Fruit fly (Drosophila melanogaster) whole organism, embryonic: ENCODE measurements around the gene fig.

Experiments
- ATbp ChIP-seq: fragments of 200-800 bp; sonication (Bioruptor generic); optimal IDR thresholded peaks from 2 replicates; lab custom pipeline; 2017; ENCODE audit warnings: missing biosample characterization, mild to moderate bottlenecking, missing genetic modification characterization, missing genetic modification reagents
- Atf-2 ChIP-seq: fragments of 200-800 bp; sonication (Bioruptor generic); optimal IDR thresholded peaks from 2 replicates; lab custom pipeline; 2016; ENCODE audit warnings: missing biosample characterization, missing genetic modification characterization
- B-H1 ChIP-seq: fragments of 200-800 bp; sonication (Bioruptor generic); IDR thresholded peaks from 3 replicates; pipeline ENCODE4 v1.3.6; 2022; ENCODE audit warnings: missing biosample characterization, missing genetic modification characterization
- BEAF-32 ChIP-seq: fragments of 200-800 bp; sonication (Bioruptor generic); optimal IDR thresholded peaks from 3 replicates; lab custom pipeline; 2017; ENCODE audit warnings: missing biosample characterization, missing genetic modification characterization, mild to moderate bottlenecking, moderate library complexity, missing genetic modification reagents
- Bgb ChIP-seq: fragments of 200-800 bp; sonication (Bioruptor generic); IDR thresholded peaks from 2 replicates; pipeline ENCODE4 v1.3.6; 2022; ENCODE audit warnings: missing biosample characterization, missing genetic modification characterization; ENCODE audit not compliant: partially characterized antibody
- CG10267 ChIP-seq: fragments of 200-800 bp; sonication (Bioruptor generic); optimal IDR thresholded peaks from 2 replicates; lab custom pipeline; 2018; ENCODE audit warnings: missing biosample characterization, mild to moderate bottlenecking, missing genetic modification characterization, moderate library complexity
- CG10321 ChIP-seq: fragments of 200-800 bp; sonication (Bioruptor generic); IDR thresholded peaks from 2 replicates; pipeline ENCODE4 v1.3.6; 2022; ENCODE audit warnings: missing biosample characterization, missing genetic modification characterization
- CG10979 ChIP-seq: fragments of 200-800 bp; sonication (Bioruptor generic); optimal IDR thresholded peaks from 2 replicates; lab custom pipeline; 2018; ENCODE audit warnings: missing biosample characterization, mild to moderate bottlenecking, missing genetic modification characterization, moderate library complexity
- CG11456 ChIP-seq: fragments of 200-800 bp; sonication (Bioruptor generic); IDR thresholded peaks from 3 replicates; pipeline ENCODE4 v1.3.6; 2022; ENCODE audit warnings: missing biosample characterization, missing genetic modification characterization
- CG12104 ChIP-seq: fragments of 200-800 bp; sonication (Bioruptor generic); optimal IDR thresholded peaks from 3 replicates; lab custom pipeline; 2016; ENCODE audit warnings: missing biosample characterization, missing genetic modification characterization
- CG15269 ChIP-seq: fragments of 200-800 bp; sonication (Bioruptor generic); optimal IDR thresholded peaks from 2 replicates; lab custom pipeline; 2018; ENCODE audit warnings: missing biosample characterization, mild to moderate bottlenecking, missing genetic modification characterization, moderate library complexity
- CG15601 ChIP-seq: fragments of 200-800 bp; sonication (Bioruptor generic); optimal IDR thresholded peaks from 3 replicates; lab custom pipeline; 2019; ENCODE audit warnings: missing biosample characterization, mild to moderate bottlenecking, missing genetic modification characterization, moderate library complexity
- CG17186 ChIP-seq: fragments of 200-800 bp; sonication (Bioruptor generic); optimal IDR thresholded peaks from 3 replicates; lab custom pipeline; 2017; ENCODE audit warnings: missing biosample characterization, missing genetic modification reagents, missing genetic modification characterization
- CG17361 ChIP-seq: fragments of 200-800 bp; sonication (Bioruptor generic); IDR thresholded peaks from 3 replicates; pipeline ENCODE4 v1.3.6; 2022; ENCODE audit warnings: missing biosample characterization, missing genetic modification characterization
- CG2116 ChIP-seq: fragments of 200-800 bp; sonication (Bioruptor generic); optimal IDR thresholded peaks from 3 replicates; lab custom pipeline; 2018; ENCODE audit warnings: missing biosample characterization, mild to moderate bottlenecking, missing genetic modification characterization
- CG3407 ChIP-seq: fragments of 200-800 bp; sonication (Bioruptor generic); optimal IDR thresholded peaks from 2 replicates; lab custom pipeline; 2018; ENCODE audit warnings: missing biosample characterization, mild to moderate bottlenecking, missing genetic modification characterization
- CG43689 ChIP-seq: fragments of 200-800 bp; sonication (Bioruptor generic); IDR thresholded peaks from 2 replicates; pipeline ENCODE4 v1.3.6; 2022; ENCODE audit warnings: missing biosample characterization, missing genetic modification characterization
- CG6683 ChIP-seq: fragments of 200-800 bp; sonication (Bioruptor generic); optimal IDR thresholded peaks from 2 replicates; lab custom pipeline; 2017; ENCODE audit warnings: missing biosample characterization, mild to moderate bottlenecking, missing genetic modification characterization, missing genetic modification reagents
- CG7556 ChIP-seq: fragments of 200-800 bp; sonication (Bioruptor generic); optimal IDR thresholded peaks from 2 replicates; lab custom pipeline; 2017; ENCODE audit warnings: missing biosample characterization, mild to moderate bottlenecking, missing genetic modification characterization
- CG8944 ChIP-seq: fragments of 200-800 bp; sonication (Bioruptor generic); optimal IDR thresholded peaks from 3 replicates; lab custom pipeline; 2016; ENCODE audit warnings: missing biosample characterization, missing genetic modification characterization
- D19A ChIP-seq: fragments of 200-800 bp; optimal IDR thresholded peaks from 3 replicates; lab custom pipeline; 2019; ENCODE audit warnings: missing biosample characterization, mild to moderate bottlenecking, missing genetic modification characterization, moderate library complexity
- HLH54F ChIP-seq: fragments of 200-800 bp; sonication (Bioruptor generic); optimal IDR thresholded peaks from 3 replicates; lab custom pipeline; 2016; ENCODE audit warnings: missing biosample characterization, missing genetic modification characterization
- HLHmδ ChIP-seq: fragments of 200-800 bp; sonication (Bioruptor generic); optimal IDR thresholded peaks from 2 replicates; lab custom pipeline; 2018; ENCODE audit warnings: missing biosample characterization, mild to moderate bottlenecking, missing genetic modification characterization, moderate library complexity
- Hsf ChIP-seq: fragments of 200-800 bp; sonication (Bioruptor generic); optimal IDR thresholded peaks from 3 replicates; lab custom pipeline; 2016; ENCODE audit warnings: missing biosample characterization, missing genetic modification characterization
- Lpt ChIP-seq: fragments of >200 bp; optimal IDR thresholded peaks from 2 replicates; lab custom pipeline; 2018; ENCODE audit warnings: missing biosample characterization, missing genetic modification characterization
- Max ChIP-seq: fragments of 200-800 bp; sonication (Bioruptor generic); optimal IDR thresholded peaks from 2 replicates; lab custom pipeline; 2016; ENCODE audit warnings: missing biosample characterization, mild to moderate bottlenecking, missing genetic modification characterization
- Med ChIP-seq: fragments of 200-800 bp; sonication (Bioruptor generic); peaks from one replicate; lab custom pipeline; 2016; ENCODE audit warnings: missing biosample characterization, missing genetic modification characterization, mild to moderate bottlenecking, inconsistent platforms, moderate library complexity
- Sin3A ChIP-seq: fragments of >200 bp; optimal IDR thresholded peaks from 2 replicates; lab custom pipeline; 2018
- Six4 ChIP-seq: fragments of 200-800 bp; sonication (Bioruptor generic); optimal IDR thresholded peaks from 2 replicates; lab custom pipeline; 2016; ENCODE audit warnings: missing biosample characterization, missing genetic modification characterization
- Spps ChIP-seq: fragments of 200-800 bp; sonication (Bioruptor generic); optimal IDR thresholded peaks from 2 replicates; lab custom pipeline; 2018; ENCODE audit warnings: missing biosample characterization, mild to moderate bottlenecking, missing genetic modification characterization
- Tbp ChIP-seq: fragments of >200 bp; optimal IDR thresholded peaks from 2 replicates; lab custom pipeline; 2018; ENCODE audit warnings: missing biosample characterization, missing genetic modification characterization
- Vsx1 ChIP-seq: fragments of 200-800 bp; sonication (Bioruptor generic); optimal IDR thresholded peaks from 2 replicates; lab custom pipeline; 2017; ENCODE audit warnings: missing biosample characterization, mild to moderate bottlenecking, missing genetic modification characterization, missing genetic modification reagents
- abd-A ChIP-seq: fragments of 200-800 bp; sonication (Bioruptor generic); optimal IDR thresholded peaks from 3 replicates; lab custom pipeline; 2019; ENCODE audit warnings: missing biosample characterization, mild to moderate bottlenecking, missing genetic modification characterization, moderate library complexity
- cad ChIP-seq: fragments of >200 bp; optimal IDR thresholded peaks from 2 replicates; lab custom pipeline; 2017; ENCODE audit warnings: missing biosample characterization, missing genetic modification characterization
- cato ChIP-seq: fragments of 200-800 bp; sonication (Bioruptor generic); optimal IDR thresholded peaks from 2 replicates; lab custom pipeline; 2016; ENCODE audit warnings: missing biosample characterization, missing genetic modification characterization, borderline replicate concordance
- caup ChIP-seq: fragments of 200-800 bp; sonication (Bioruptor generic); optimal IDR thresholded peaks from 3 replicates; lab custom pipeline; 2017; ENCODE audit warnings: missing biosample characterization, mild to moderate bottlenecking, missing genetic modification characterization, moderate library complexity; ENCODE audit not compliant: severe bottlenecking
- corto ChIP-seq: fragments of 200-800 bp; sonication (Bioruptor generic); optimal IDR thresholded peaks from 2 replicates; lab custom pipeline; 2016; ENCODE audit warnings: missing biosample characterization, mild to moderate bottlenecking, missing genetic modification characterization, moderate library complexity
- dimm ChIP-seq: fragments of 200-800 bp; sonication (Bioruptor generic); IDR thresholded peaks from 2 replicates; pipeline ENCODE4 v1.3.6; 2022; ENCODE audit warnings: missing biosample characterization, missing genetic modification characterization
- gro ChIP-seq: fragments of 200-800 bp; sonication (Bioruptor generic); optimal IDR thresholded peaks from 2 replicates; lab custom pipeline; 2016; ENCODE audit warnings: missing biosample characterization, missing genetic modification characterization
- ind ChIP-seq: fragments of 200-800 bp; sonication (Bioruptor generic); optimal IDR thresholded peaks from 3 replicates; lab custom pipeline; 2016; ENCODE audit warnings: missing biosample characterization, missing genetic modification characterization
- lola ChIP-seq, 3 experiments: fragments of >200 bp in 2 of 3; fragments of 200-800 bp in 1 of 3; sonication (Bioruptor generic) in 1 of 3; optimal IDR thresholded peaks; 2 replicates each; lab custom pipeline; 2017 to 2019; ENCODE audit warnings: missing biosample characterization in 3 of 3, missing genetic modification characterization in 3 of 3, mild to moderate bottlenecking in 1 of 3, moderate library complexity in 1 of 3
- mirr ChIP-seq: fragments of 200-800 bp; sonication (Bioruptor generic); optimal IDR thresholded peaks from 3 replicates; lab custom pipeline; 2018; ENCODE audit warnings: missing biosample characterization, mild to moderate bottlenecking, missing genetic modification characterization
- odd ChIP-seq: fragments of 200-800 bp; sonication (Bioruptor generic); optimal IDR thresholded peaks from 2 replicates; lab custom pipeline; 2017; ENCODE audit warnings: missing biosample characterization, mild to moderate bottlenecking, missing genetic modification characterization
- otp ChIP-seq: fragments of 200-800 bp; sonication (Bioruptor generic); IDR thresholded peaks from 3 replicates; pipeline ENCODE4, ENCODE4 v1.3.6; 2022; ENCODE audit warnings: missing biosample characterization, missing genetic modification characterization
- pan ChIP-seq, 4 experiments: fragments of >200 bp in 3 of 4; fragments of 200-800 bp in 1 of 4; sonication (Bioruptor generic) in 1 of 4; optimal IDR thresholded peaks in 3 of 4; IDR thresholded peaks in 1 of 4; 2 replicates each; pipeline versions ENCODE4 v1.3.6 to Lab custom; 2017 to 2022; ENCODE audit warnings: missing biosample characterization in 2 of 4, missing genetic modification characterization in 2 of 4, mixed read lengths in 1 of 4
- sd ChIP-seq: fragments of 200-800 bp; sonication (Bioruptor generic); optimal IDR thresholded peaks from 3 replicates; lab custom pipeline; 2018; ENCODE audit warnings: missing biosample characterization, mild to moderate bottlenecking, missing genetic modification characterization, moderate library complexity
- sug ChIP-seq: fragments of 200-800 bp; optimal IDR thresholded peaks from 2 replicates; lab custom pipeline; 2019; ENCODE audit warnings: missing biosample characterization, mild to moderate bottlenecking, missing genetic modification characterization, moderate library complexity
- tup ChIP-seq: fragments of 200-800 bp; sonication (Bioruptor generic); optimal IDR thresholded peaks from 2 replicates; lab custom pipeline; 2016; ENCODE audit warnings: missing biosample characterization, mild to moderate bottlenecking, missing genetic modification characterization, moderate library complexity
- zen ChIP-seq: fragments of 200-800 bp; sonication (Bioruptor generic); optimal IDR thresholded peaks from 3 replicates; lab custom pipeline; 2018; ENCODE audit warnings: missing biosample characterization, mild to moderate bottlenecking, missing genetic modification characterization, moderate library complexity

Gene fig

dm6 chr3R:29787891-29788549, 7.8 kb upstream of the fig start (continued):
- no peak for TF ChIP-seq CG43689
- TF ChIP-seq Max (GFP tag; lab: Kevin White, UChicago) = no peak
- no peak for TF ChIP-seq Vsx1
- no peak for TF ChIP-seq CG17186 (GFP tag; lab: Kevin White, UChicago)
- TF ChIP-seq Six4 = no peak
- no peak for TF ChIP-seq Lpt
- TF ChIP-seq tup (GFP tag; lab: Kevin White, UChicago) = no peak
- TF ChIP-seq cad (GFP tag; lab: Kevin White, UChicago) = no peak
- no peak for TF ChIP-seq CG15601 (tag; lab: Kevin White, UChicago)
- TF ChIP-seq CG10321 (GFP tag; lab: Robert Waterston, UW) = no peak
- TF ChIP-seq corto (GFP tag; lab: Kevin White, UChicago) = no peak
- no peak for TF ChIP-seq pan (optimal IDR thresholded peaks at IDR 0.05; lab: Kevin White, UChicago)
- no peak for TF ChIP-seq pan (GFP tag; optimal IDR thresholded peaks at IDR 0.05 in 1 of 2, IDR thresholded peaks at IDR 0.05 in 1 of 2)
- TF ChIP-seq CG15269 (tag; lab: Kevin White, UChicago) = peak; percentile 11
- no peak for TF ChIP-seq caup (GFP tag; lab: Kevin White, UChicago)
- peak; percentile 29 for TF ChIP-seq ATbp (GFP tag; lab: Kevin White, UChicago)
- TF ChIP-seq CG10267 = no peak
- no peak for TF ChIP-seq BEAF-32 (GFP tag; lab: Kevin White, UChicago)
- no peak for TF ChIP-seq CG10979 (tag; lab: Kevin White, UChicago)
- TF ChIP-seq Bgb (GFP tag; lab: Robert Waterston, UW) = no peak
- TF ChIP-seq abd-A (tag; lab: Kevin White, UChicago) = no peak
- TF ChIP-seq HLH54F (GFP tag; lab: Kevin White, UChicago) = no peak
- no peak for TF ChIP-seq Atf-2 (GFP tag; lab: Kevin White, UChicago)
- TF ChIP-seq zen (tag; lab: Kevin White, UChicago) = no peak
- no peak for TF ChIP-seq cato (GFP tag; lab: Kevin White, UChicago)
- TF ChIP-seq odd = no peak
- no peak for TF ChIP-seq CG11456 (GFP tag; lab: Robert Waterston, UW)
- TF ChIP-seq otp (GFP tag; lab: Robert Waterston, UW) = 0 out of 3 replicates have a peak, but pooled peaks have one; percentile 16
- no peak for TF ChIP-seq D19A (tag; lab: Kevin White, UChicago)
- no peak for TF ChIP-seq CG8944
- no peak for TF ChIP-seq Spps (tag; lab: Kevin White, UChicago)
- no peak for TF ChIP-seq dimm
- no peak for TF ChIP-seq gro (GFP tag; lab: Kevin White, UChicago)
- TF ChIP-seq Sin3A (lab: Kevin White, UChicago) = no peak
- no peak for TF ChIP-seq CG2116
- no peak for TF ChIP-seq B-H1 (GFP tag; lab: Robert Waterston, UW)
- peak; percentile 55 for TF ChIP-seq Med
- TF ChIP-seq Hsf (GFP tag; lab: Kevin White, UChicago) = no peak
- TF ChIP-seq ind (GFP tag; lab: Kevin White, UChicago) = no peak
- TF ChIP-seq sug (tag; lab: Kevin White, UChicago) = peak; percentile 77
- no peak for TF ChIP-seq HLHmδ (GFP tag; lab: Kevin White, UChicago)
- TF ChIP-seq mirr = peak; percentile 25
- TF ChIP-seq lola (GFP tag; optimal IDR thresholded peaks at IDR 0.05; lab: Kevin White, UChicago) = no peak
- TF ChIP-seq CG7556 (GFP tag; lab: Kevin White, UChicago) = no peak
- no peak for TF ChIP-seq CG12104 (GFP tag; lab: Kevin White, UChicago)
- TF ChIP-seq CG17361 (GFP tag; lab: Robert Waterston, UW) = no peak
- TF ChIP-seq CG6683 (GFP tag; lab: Kevin White, UChicago) = no peak
- no peak for TF ChIP-seq CG3407
- TF ChIP-seq sd (tag; lab: Kevin White, UChicago) = peak; percentile 16
- no peak for TF ChIP-seq Tbp (GFP tag; lab: Kevin White, UChicago)
